Worm (Caenorhabditis elegans) whole organism, midembryonic: ENCODE measurements around the gene kin-9.

Source experiments
- T22C8.4 ChIP-seq: fragments of 200-800 bp; sonication (Bioruptor generic); IDR thresholded peaks from 2 replicates; pipeline ENCODE4 v1.3.6; 2022; ENCODE audit warnings: missing genetic modification characterization, missing compliant biosample characterization
- cog-1 ChIP-seq: sonication (generic microtip); optimal IDR thresholded peaks from 2 replicates; lab custom pipeline; 2016; ENCODE audit warnings: missing genetic modification characterization, missing compliant biosample characterization
- flt-1 ChIP-seq: fragments of 200-800 bp; sonication (Bioruptor generic); IDR thresholded peaks from 2 replicates; pipeline ENCODE4 v1.3.6; 2022; ENCODE audit warnings: missing genetic modification characterization, missing compliant biosample characterization
- klf-2 ChIP-seq: fragments of 200-800 bp; sonication (Bioruptor generic); conservative IDR thresholded peaks from 2 replicates; pipeline ENCODE4 v1.3.6; 2022; ENCODE audit warnings: missing genetic modification reagents, missing genetic modification characterization, missing compliant biosample characterization
- med-1 ChIP-seq: sonication (generic microtip); optimal IDR thresholded peaks from 2 replicates; lab custom pipeline; 2017; ENCODE audit warnings: missing genetic modification characterization, mild to moderate bottlenecking, missing compliant biosample characterization, antibody characterized with exemption, missing genetic modification reagents; ENCODE audit not compliant: insufficient read depth
- ref-1 ChIP-seq: fragments of 200-800 bp; sonication (Bioruptor generic); conservative IDR thresholded peaks from 2 replicates; pipeline ENCODE4 v1.3.6; 2022; ENCODE audit warnings: missing genetic modification reagents, missing genetic modification characterization, missing compliant biosample characterization
- tab-1 ChIP-seq: fragments of 200-800 bp; sonication (Bioruptor generic); IDR thresholded peaks from 2 replicates; pipeline ENCODE4 v1.3.6; 2022; ENCODE audit warnings: missing genetic modification characterization, missing compliant biosample characterization
- ztf-23 ChIP-seq: fragments of 200-800 bp; sonication (Bioruptor generic); IDR thresholded peaks from 2 replicates; pipeline ENCODE4 v1.3.6; 2022; ENCODE audit warnings: missing genetic modification reagents, missing genetic modification characterization, missing compliant biosample characterization
- ztf-29 ChIP-seq: fragments of 200-800 bp; sonication (Bioruptor generic); IDR thresholded peaks from 2 replicates; pipeline ENCODE4 v1.3.6; 2022; ENCODE audit warnings: missing genetic modification reagents, missing genetic modification characterization, missing compliant biosample characterization

kin-9 gene

ce11 chrX:8475759-8476228, 43.3 kb downstream of the kin-9 start, which contains the start of gene nhr-14:
nhr-14 (minus strand) TSS chrX:8476178.
- TF ChIP-seq cog-1 (tag; lab: Kevin White, UChicago) (no peak), klf-2 (GFP tag; lab: Robert Waterston, UW) (no peak), ztf-23 (GFP tag; lab: Robert Waterston, UW) (no peak), flt-1 (GFP tag; lab: Robert Waterston, UW) (no peak), ztf-29 (GFP tag; lab: Robert Waterston, UW) (no peak), T22C8.4 (GFP tag; lab: Robert Waterston, UW) (no peak), tab-1 (GFP tag; lab: Robert Waterston, UW) (no peak), med-1 (no peak), ref-1 (GFP tag; lab: Robert Waterston, UW) (no peak)

- TF ChIP-seq ztf-23 (GFP tag; lab: Robert Waterston, UW) (no peak), T22C8.4 (GFP tag; lab: Robert Waterston, UW) (no peak), ztf-29 (GFP tag; lab: Robert Waterston, UW) (no peak), flt-1 (GFP tag; lab: Robert Waterston, UW) (no peak), med-1 (no peak), ref-1 (GFP tag; lab: Robert Waterston, UW) (no peak), klf-2 (GFP tag; lab: Robert Waterston, UW) (no peak), cog-1 (tag; lab: Kevin White, UChicago) (no peak), tab-1 (GFP tag; lab: Robert Waterston, UW) (no peak)
These were observed 43.8 kb downstream of the kin-9 start for ce11 chrX:8476308-8476707.

- TF ChIP-seq ztf-23 (GFP tag; lab: Robert Waterston, UW) = no peak
- no peak for TF ChIP-seq med-1
- no peak for TF ChIP-seq ztf-29 (GFP tag; lab: Robert Waterston, UW)
These were observed 44.8 kb downstream of the kin-9 start for ce11 chrX:8477048-8477806.

- TF ChIP-seq T22C8.4 (GFP tag; lab: Robert Waterston, UW) = no peak
These were observed 46.6 kb downstream of the kin-9 start for ce11 chrX:8479050-8479449.

ce11 chrX:8481716-8482115, 49.3 kb downstream of the kin-9 start:
- no peak for TF ChIP-seq med-1
- TF ChIP-seq ref-1 (GFP tag; lab: Robert Waterston, UW) = no peak
- TF ChIP-seq flt-1 (GFP tag; lab: Robert Waterston, UW) = no peak
- no peak for TF ChIP-seq ztf-23 (GFP tag; lab: Robert Waterston, UW)
- no peak for TF ChIP-seq klf-2 (GFP tag; lab: Robert Waterston, UW)
- no peak for TF ChIP-seq tab-1 (GFP tag; lab: Robert Waterston, UW)
- no peak for TF ChIP-seq T22C8.4 (GFP tag; lab: Robert Waterston, UW)
- no peak for TF ChIP-seq ztf-29 (GFP tag; lab: Robert Waterston, UW)
- TF ChIP-seq cog-1 (tag; lab: Kevin White, UChicago) = no peak

- TF ChIP-seq ztf-23 (GFP tag; lab: Robert Waterston, UW) = no peak
- no peak for TF ChIP-seq cog-1 (tag; lab: Kevin White, UChicago)
- TF ChIP-seq klf-2 (GFP tag; lab: Robert Waterston, UW) = no peak
- TF ChIP-seq flt-1 (GFP tag; lab: Robert Waterston, UW) = no peak
- TF ChIP-seq ref-1 (GFP tag; lab: Robert Waterston, UW) = no peak
- TF ChIP-seq T22C8.4 (GFP tag; lab: Robert Waterston, UW) = no peak
- no peak for TF ChIP-seq med-1
- no peak for TF ChIP-seq tab-1 (GFP tag; lab: Robert Waterston, UW)
- no peak for TF ChIP-seq ztf-29 (GFP tag; lab: Robert Waterston, UW)
These were observed 51.5 kb downstream of the kin-9 start for ce11 chrX:8483951-8484350.

ce11 chrX:8485392-8485791, 52.9 kb downstream of the kin-9 start:
- no peak for TF ChIP-seq klf-2 (GFP tag; lab: Robert Waterston, UW)
